Fruit fly (Drosophila melanogaster) whole organism, embryonic: ENCODE measurements around the gene CG7367.
A peak's percentile ranks its signal among the peaks of the same experiment; 100 is the strongest.

Experiments
- CG1024 ChIP-seq: fragments of 200-800 bp; sonication (Bioruptor generic); IDR thresholded peaks from 2 replicates; pipeline ENCODE4 v1.3.6; 2022; ENCODE audit warnings: missing biosample characterization, missing genetic modification characterization
- CG10654 ChIP-seq: fragments of 200-800 bp; sonication (Bioruptor generic); optimal IDR thresholded peaks from 2 replicates; lab custom pipeline; 2016; ENCODE audit warnings: missing biosample characterization, missing genetic modification characterization
- CG13287 ChIP-seq: fragments of 200-800 bp; sonication (Bioruptor generic); IDR thresholded peaks from 2 replicates; pipeline ENCODE4 v1.3.6; 2022; ENCODE audit warnings: missing biosample characterization, missing genetic modification characterization; ENCODE audit not compliant: partially characterized antibody
- CG14014 ChIP-seq: fragments of 200-800 bp; sonication (Bioruptor generic); IDR thresholded peaks from 2 replicates; pipeline ENCODE4 v1.3.6; 2022; ENCODE audit warnings: missing biosample characterization, missing genetic modification characterization
- CG14860 ChIP-seq: fragments of 200-800 bp; sonication (Bioruptor generic); IDR thresholded peaks from 3 replicates; pipeline ENCODE4 v1.3.6; 2022; ENCODE audit warnings: missing biosample characterization, missing genetic modification characterization; ENCODE audit not compliant: partially characterized antibody
- CG1602 ChIP-seq: fragments of 200-800 bp; sonication (Bioruptor generic); optimal IDR thresholded peaks from 3 replicates; lab custom pipeline; 2016; ENCODE audit warnings: missing biosample characterization, missing genetic modification characterization
- CG17359 ChIP-seq: fragments of 200-800 bp; sonication (Bioruptor generic); optimal IDR thresholded peaks from 3 replicates; lab custom pipeline; 2018; ENCODE audit warnings: missing biosample characterization, mild to moderate bottlenecking, missing genetic modification characterization, moderate library complexity
- CG18262 ChIP-seq: fragments of 200-800 bp; optimal IDR thresholded peaks from 3 replicates; lab custom pipeline; 2019; ENCODE audit warnings: missing biosample characterization, mild to moderate bottlenecking, missing genetic modification characterization, moderate library complexity
- CG3065 ChIP-seq: fragments of 200-800 bp; sonication (Bioruptor generic); optimal IDR thresholded peaks from 2 replicates; lab custom pipeline; 2016; ENCODE audit warnings: missing biosample characterization, missing genetic modification characterization
- CG32532 ChIP-seq: fragments of 200-800 bp; sonication (Bioruptor generic); IDR thresholded peaks from 2 replicates; pipeline ENCODE4 v1.3.6; 2022; ENCODE audit warnings: missing biosample characterization, missing genetic modification characterization
- CG4360 ChIP-seq: fragments of 200-800 bp; sonication (Bioruptor generic); IDR thresholded peaks from 2 replicates; pipeline ENCODE4 v1.3.6; 2022; ENCODE audit warnings: missing biosample characterization, missing genetic modification characterization
- CG4404 ChIP-seq: fragments of 200-800 bp; sonication (Bioruptor generic); IDR thresholded peaks from 2 replicates; pipeline ENCODE4 v1.3.6; 2022; ENCODE audit warnings: missing biosample characterization, missing genetic modification characterization
- CG4854 ChIP-seq: fragments of 200-800 bp; sonication (Bioruptor generic); optimal IDR thresholded peaks from 2 replicates; lab custom pipeline; 2016; ENCODE audit warnings: missing biosample characterization, missing genetic modification characterization, inconsistent platforms
- CG5180 ChIP-seq: fragments of 200-800 bp; sonication (Bioruptor generic); optimal IDR thresholded peaks from 3 replicates; lab custom pipeline; 2017; ENCODE audit warnings: missing biosample characterization, missing genetic modification characterization, mild to moderate bottlenecking, moderate library complexity, missing genetic modification reagents
- CG6254 ChIP-seq: fragments of 200-800 bp; sonication (Bioruptor generic); optimal IDR thresholded peaks from 3 replicates; lab custom pipeline; 2017; ENCODE audit warnings: mild to moderate bottlenecking, missing biosample characterization, missing genetic modification reagents, missing genetic modification characterization
- CG6765 ChIP-seq: fragments of 200-800 bp; sonication (Bioruptor generic); optimal IDR thresholded peaks from 3 replicates; lab custom pipeline; 2017; ENCODE audit warnings: missing biosample characterization, mild to moderate bottlenecking, missing genetic modification characterization
- CG7271 ChIP-seq: fragments of 200-800 bp; sonication (Bioruptor generic); optimal IDR thresholded peaks from 2 replicates; lab custom pipeline; 2018; ENCODE audit warnings: missing biosample characterization, mild to moderate bottlenecking, missing genetic modification characterization, moderate library complexity
- CG8478 ChIP-seq: fragments of >200 bp; optimal IDR thresholded peaks from 2 replicates; lab custom pipeline; 2018
- CG8924 ChIP-seq: fragments of 200-800 bp; optimal IDR thresholded peaks from 3 replicates; lab custom pipeline; 2019; ENCODE audit warnings: missing biosample characterization, mild to moderate bottlenecking, missing genetic modification characterization, moderate library complexity
- CG9876 ChIP-seq: fragments of 200-800 bp; sonication (Bioruptor generic); optimal IDR thresholded peaks from 2 replicates; lab custom pipeline; 2016; ENCODE audit warnings: missing biosample characterization, missing genetic modification characterization
- CHES-1-like ChIP-seq: fragments of 200-800 bp; sonication (Bioruptor generic); optimal IDR thresholded peaks from 2 replicates; lab custom pipeline; 2016; ENCODE audit warnings: missing biosample characterization, missing genetic modification characterization
- Deaf1 ChIP-seq: fragments of 200-800 bp; optimal IDR thresholded peaks from 3 replicates; lab custom pipeline; 2019; ENCODE audit warnings: missing biosample characterization, mild to moderate bottlenecking, missing genetic modification characterization, moderate library complexity
- Eip74EF ChIP-seq, 2 experiments: fragments of 200-800 bp in 1 of 2; fragments of >200 bp in 1 of 2; sonication (Bioruptor generic) in 1 of 2; optimal IDR thresholded peaks; 2 replicates each; lab custom pipeline; 2017 to 2019; ENCODE audit warnings: missing biosample characterization in 2 of 2, missing genetic modification characterization in 2 of 2, mild to moderate bottlenecking in 1 of 2, moderate library complexity in 1 of 2
- Lhr ChIP-seq: fragments of 200-800 bp; sonication (Bioruptor generic); optimal IDR thresholded peaks from 3 replicates; lab custom pipeline; 2017; ENCODE audit warnings: mild to moderate bottlenecking, missing biosample characterization, missing genetic modification reagents, missing genetic modification characterization
- Med ChIP-seq: fragments of 200-800 bp; sonication (Bioruptor generic); peaks from one replicate; lab custom pipeline; 2016; ENCODE audit warnings: missing biosample characterization, missing genetic modification characterization, mild to moderate bottlenecking, inconsistent platforms, moderate library complexity
- Meics ChIP-seq: fragments of 200-800 bp; sonication (Bioruptor generic); optimal IDR thresholded peaks from 2 replicates; lab custom pipeline; 2017; ENCODE audit warnings: missing biosample characterization, mild to moderate bottlenecking, missing genetic modification characterization
- Mes4 ChIP-seq: fragments of 200-800 bp; sonication (Bioruptor generic); optimal IDR thresholded peaks from 2 replicates; lab custom pipeline; 2016; ENCODE audit warnings: missing biosample characterization, missing genetic modification characterization
- Neu2 ChIP-seq: fragments of 200-800 bp; sonication (Bioruptor generic); optimal IDR thresholded peaks from 3 replicates; lab custom pipeline; 2016; ENCODE audit warnings: missing biosample characterization, missing genetic modification characterization, borderline replicate concordance
- Oaz ChIP-seq: fragments of 200-800 bp; sonication (Bioruptor generic); IDR thresholded peaks from 2 replicates; pipeline ENCODE4 v1.3.6; 2022; ENCODE audit warnings: missing biosample characterization, missing genetic modification characterization
- Ssrp ChIP-seq: fragments of 200-800 bp; sonication (Bioruptor generic); optimal IDR thresholded peaks from 2 replicates; lab custom pipeline; 2018; ENCODE audit warnings: missing biosample characterization, mild to moderate bottlenecking, missing genetic modification characterization, moderate library complexity
- Usf ChIP-seq: fragments of 200-800 bp; sonication (Bioruptor generic); optimal IDR thresholded peaks from 2 replicates; lab custom pipeline; 2017; ENCODE audit warnings: missing genotype, missing biosample characterization, missing genetic modification characterization
- Xbp1 ChIP-seq: fragments of 200-800 bp; sonication (Bioruptor generic); optimal IDR thresholded peaks from 3 replicates; lab custom pipeline; 2016; ENCODE audit warnings: missing biosample characterization, mild to moderate bottlenecking, missing genetic modification characterization
- abd-A ChIP-seq: fragments of 200-800 bp; sonication (Bioruptor generic); optimal IDR thresholded peaks from 3 replicates; lab custom pipeline; 2019; ENCODE audit warnings: missing biosample characterization, mild to moderate bottlenecking, missing genetic modification characterization, moderate library complexity
- bigmax ChIP-seq: fragments of 200-800 bp; sonication (Bioruptor generic); optimal IDR thresholded peaks from 2 replicates; lab custom pipeline; 2018; ENCODE audit warnings: missing biosample characterization, mild to moderate bottlenecking, missing genetic modification characterization
- cato ChIP-seq: fragments of 200-800 bp; sonication (Bioruptor generic); optimal IDR thresholded peaks from 2 replicates; lab custom pipeline; 2016; ENCODE audit warnings: missing biosample characterization, missing genetic modification characterization, borderline replicate concordance
- cg ChIP-seq: fragments of 200-800 bp; sonication (Bioruptor generic); optimal IDR thresholded peaks from 3 replicates; lab custom pipeline; 2019; ENCODE audit warnings: missing biosample characterization, mild to moderate bottlenecking, missing genetic modification characterization, moderate library complexity
- crp ChIP-seq, 2 experiments: fragments of 200-800 bp; sonication (Bioruptor generic); optimal IDR thresholded peaks; 2 replicates in 1 of 2; 3 replicates in 1 of 2; lab custom pipeline; 2017; ENCODE audit warnings: missing biosample characterization in 2 of 2, missing genetic modification characterization in 2 of 2, mild to moderate bottlenecking in 1 of 2, moderate library complexity in 1 of 2
- dmrt99B ChIP-seq: fragments of 200-800 bp; sonication (Bioruptor generic); optimal IDR thresholded peaks from 2 replicates; lab custom pipeline; 2018; ENCODE audit warnings: missing biosample characterization, mild to moderate bottlenecking, missing genetic modification characterization, moderate library complexity
- dpn ChIP-seq, 2 experiments: fragments of 200-800 bp; sonication (Bioruptor generic); optimal IDR thresholded peaks; 3 replicates each; lab custom pipeline; 2016; ENCODE audit warnings: missing biosample characterization in 2 of 2, missing genetic modification characterization in 2 of 2
- fd96Cb ChIP-seq: fragments of 200-800 bp; sonication (Bioruptor generic); optimal IDR thresholded peaks from 2 replicates; lab custom pipeline; 2018; ENCODE audit warnings: missing biosample characterization, mild to moderate bottlenecking, missing genetic modification characterization, moderate library complexity
- lmd ChIP-seq: fragments of 200-800 bp; sonication (Bioruptor generic); IDR thresholded peaks from 2 replicates; pipeline ENCODE4 v1.3.6; 2022; ENCODE audit warnings: missing biosample characterization, missing genetic modification characterization
- luna ChIP-seq: fragments of 200-800 bp; sonication (Bioruptor generic); optimal IDR thresholded peaks from 2 replicates; lab custom pipeline; 2016; ENCODE audit warnings: missing biosample characterization, missing genetic modification characterization
- mld ChIP-seq: fragments of 200-800 bp; sonication (Bioruptor generic); IDR thresholded peaks from 3 replicates; pipeline ENCODE4 v1.3.6; 2022; ENCODE audit warnings: missing biosample characterization, missing genetic modification characterization; ENCODE audit not compliant: partially characterized antibody
- sens-2 ChIP-seq: fragments of 200-800 bp; sonication (Bioruptor generic); IDR thresholded peaks from 2 replicates; pipeline ENCODE4 v1.3.6; 2022; ENCODE audit warnings: missing biosample characterization, missing genetic modification characterization
- sr ChIP-seq: fragments of 200-800 bp; sonication (Bioruptor generic); IDR thresholded peaks from 3 replicates; pipeline ENCODE4 v1.3.6; 2022; ENCODE audit warnings: missing biosample characterization, missing genetic modification characterization
- tap ChIP-seq: fragments of 200-800 bp; optimal IDR thresholded peaks from 3 replicates; lab custom pipeline; 2019; ENCODE audit warnings: missing biosample characterization, mild to moderate bottlenecking, missing genetic modification characterization, moderate library complexity
- tna ChIP-seq: fragments of 200-800 bp; sonication (Bioruptor generic); IDR thresholded peaks from 2 replicates; pipeline ENCODE4 v1.3.6; 2022; ENCODE audit warnings: missing biosample characterization, missing genetic modification characterization; ENCODE audit not compliant: partially characterized antibody
- zf30C ChIP-seq: fragments of 200-800 bp; sonication (Bioruptor generic); optimal IDR thresholded peaks from 3 replicates; lab custom pipeline; 2018; ENCODE audit warnings: missing biosample characterization, mild to moderate bottlenecking, missing genetic modification characterization

Gene CG7367

DNA sequence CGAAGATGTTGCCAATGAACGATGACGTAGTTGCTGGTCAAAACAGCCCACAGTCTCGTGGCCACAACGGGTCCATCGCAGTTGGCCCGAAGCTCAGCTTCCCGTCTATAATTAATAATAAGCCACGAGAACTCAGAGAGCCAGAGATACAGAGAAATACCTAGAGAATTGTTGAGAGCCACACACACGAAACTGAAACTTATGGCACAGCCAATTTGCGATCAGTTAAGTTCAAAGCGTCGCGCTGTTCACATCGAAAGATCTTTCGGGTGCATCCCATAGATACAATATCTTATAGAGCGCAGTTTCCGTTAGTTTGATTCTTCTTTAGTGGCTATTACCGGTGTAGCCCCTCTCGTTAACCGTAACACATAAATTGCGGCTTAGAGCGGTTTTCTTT is 27.0 kb downstream of the CG7367 start (continued):
- TF ChIP-seq Eip74EF (GFP tag; optimal IDR thresholded peaks at IDR 0.05; lab: Kevin White, UChicago) = no peak
- TF ChIP-seq bigmax (GFP tag; lab: Kevin White, UChicago) = no peak
- no peak for TF ChIP-seq CG10654 (GFP tag; lab: Kevin White, UChicago)
- peak; percentile 27 for TF ChIP-seq abd-A (tag; lab: Kevin White, UChicago)
- no peak for TF ChIP-seq Meics
- peak; percentile 39 for TF ChIP-seq Deaf1
- no peak for TF ChIP-seq CG7271
- peak; percentile 70 for TF ChIP-seq Med (GFP tag; lab: Kevin White, UChicago)
- no peak for TF ChIP-seq CHES-1-like
- TF ChIP-seq Usf (GFP tag; lab: Kevin White, UChicago) = no peak
- no peak for TF ChIP-seq mld (GFP tag; lab: Robert Waterston, UW)
- TF ChIP-seq dpn (GFP tag; optimal IDR thresholded peaks at IDR 0.05; lab: Kevin White, UChicago) = no peak
- TF ChIP-seq cato (GFP tag; lab: Kevin White, UChicago) = no peak

DNA sequence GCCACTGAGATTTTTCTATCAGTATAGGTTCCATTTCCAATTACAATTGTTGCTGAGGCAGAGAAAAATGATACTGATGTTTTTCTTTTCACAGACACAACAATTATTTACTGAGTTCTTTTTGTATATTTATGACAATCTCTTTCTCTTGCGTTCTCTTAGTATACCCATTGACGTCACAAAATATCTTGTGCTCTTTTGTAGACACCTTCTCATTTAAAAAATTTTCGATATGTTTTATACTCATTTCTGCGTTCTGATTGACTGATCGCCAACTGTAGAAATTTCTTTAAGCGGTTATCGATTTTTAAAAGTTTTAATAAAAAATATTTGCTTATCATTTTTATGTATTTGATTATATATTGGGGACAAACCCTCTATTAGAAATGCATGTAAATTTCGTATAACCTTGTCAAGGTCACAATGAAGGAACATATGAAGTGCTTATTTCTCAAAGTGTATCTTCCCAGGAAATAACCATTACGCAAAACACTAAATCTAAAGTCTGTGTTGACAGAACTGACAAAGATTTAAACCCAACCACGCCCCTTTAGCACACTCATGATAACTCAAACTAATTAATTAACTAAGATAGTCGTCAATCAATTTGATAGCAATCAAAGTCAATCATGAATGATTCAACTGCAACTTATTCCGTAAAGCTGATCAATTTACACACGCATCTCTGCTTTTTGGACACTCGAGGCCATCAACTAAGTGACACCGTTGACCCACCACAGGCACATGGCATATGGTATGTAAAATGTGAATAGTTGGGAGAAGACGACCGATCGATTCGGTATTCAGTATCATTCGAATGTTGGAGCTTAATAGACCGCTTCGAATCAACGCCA is 28.8 kb downstream of the CG7367 start, which contains the start of the genes Glyat and Tg:
Gene Glyat (minus strand): TSS at position 51 of the 854 bp plus-strand sequence.
Gene Tg (plus strand): TSS at position 804 of the 854 bp plus-strand sequence.
- TF ChIP-seq CG8924 (tag; lab: Kevin White, UChicago) (peak; percentile 36), CG18262 (tag; lab: Kevin White, UChicago) (peak; percentile 7), CG4360 (no peak), CG8478 (lab: Kevin White, UChicago) (no peak), sens-2 (no peak), tna (GFP tag; lab: Robert Waterston, UW) (no peak), CG17359 (tag; lab: Kevin White, UChicago) (no peak), CG9876 (GFP tag; lab: Kevin White, UChicago) (no peak), Neu2 (no peak), CG14014 (GFP tag; lab: Robert Waterston, UW) (peak; percentile 57), sr (GFP tag; lab: Robert Waterston, UW) (no peak), lmd (GFP tag; lab: Robert Waterston, UW) (peak; percentile 21; the same call in 1 of the 2 replicates), zf30C (GFP tag; lab: Kevin White, UChicago) (peak; percentile 33), CG6765 (GFP tag; lab: Kevin White, UChicago) (no peak), CG6254 (GFP tag; lab: Kevin White, UChicago) (no peak), tap (no peak), CG13287 (GFP tag; lab: Robert Waterston, UW) (peak; percentile 65), luna (no peak), CG1024 (no peak), crp (GFP tag; optimal IDR thresholded peaks at IDR 0.05; lab: Kevin White, UChicago) (no peak), Ssrp (tag; lab: Kevin White, UChicago) (no peak), dmrt99B (no peak), Lhr (GFP tag; lab: Kevin White, UChicago) (no peak), CG5180 (GFP tag; lab: Kevin White, UChicago) (no peak), Mes4 (GFP tag; lab: Kevin White, UChicago) (no peak), CG3065 (GFP tag; lab: Kevin White, UChicago) (no peak), fd96Cb (tag; lab: Kevin White, UChicago) (no peak), CG14860 (GFP tag; lab: Robert Waterston, UW) (0 out of 3 replicates have a peak, but pooled peaks have one; percentile 27), CG32532 (GFP tag; lab: Robert Waterston, UW) (peak; percentile 64; the same call in 1 of the 2 replicates), cg (GFP tag; lab: Kevin White, UChicago) (no peak), CG4404 (GFP tag; lab: Robert Waterston, UW) (no peak), Xbp1 (no peak), CG4854 (GFP tag; lab: Kevin White, UChicago) (no peak), Oaz (GFP tag; lab: Robert Waterston, UW) (no peak), CG1602 (GFP tag; lab: Kevin White, UChicago) (no peak)
